Worm (Caenorhabditis elegans): Measurements from ENCODE around the gene fzy-1.

fzy-1 gene

DNA sequence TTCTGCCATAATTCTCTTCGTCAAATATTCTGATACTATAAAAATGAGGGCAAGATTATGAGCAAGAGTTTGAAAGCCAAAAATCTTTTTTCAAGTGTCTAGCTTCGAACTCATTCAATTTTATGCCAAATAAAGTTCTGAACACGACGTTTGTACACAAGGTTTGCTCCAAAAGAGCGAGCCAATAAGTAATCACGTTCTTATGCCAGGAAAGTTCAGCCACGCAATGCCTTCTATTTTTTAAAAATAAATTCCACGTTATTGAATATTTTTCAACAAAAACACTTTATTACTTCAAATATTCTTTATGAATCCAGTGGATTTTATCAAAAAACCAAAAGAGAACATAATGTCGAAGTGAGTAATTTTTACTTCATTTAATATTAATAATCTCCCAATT, 12.7 kb upstream of the fzy-1 start, which contains the start of gene nep-5:
nep-5 (plus strand) TSS at position 301 of the 400 bp plus-strand sequence.
- no peak for TF ChIP-seq him-1 (tag; optimal IDR thresholded peaks at IDR 0.05)

- no peak for TF ChIP-seq W03F9.2 (tag; optimal IDR thresholded peaks at IDR 0.05)
- no peak for TF ChIP-seq him-1 (tag; optimal IDR thresholded peaks at IDR 0.05)
- no peak for TF ChIP-seq dao-5 (tag; optimal IDR thresholded peaks at IDR 0.05)
Observed at ce11 chrII:5494405-5494804, 6.2 kb upstream of the fzy-1 start, which contains the start of gene F12A10.6. Gene F12A10.6, minus strand, starts transcription at chrII:5494505.

- TF ChIP-seq him-1 (tag; optimal IDR thresholded peaks at IDR 0.05): no peak
Observed at ce11 chrII:5496375-5496774, 4.2 kb upstream of the fzy-1 start, which contains the start of gene F12A10.1. Gene F12A10.1, plus strand, starts transcription at chrII:5496540.

DNA sequence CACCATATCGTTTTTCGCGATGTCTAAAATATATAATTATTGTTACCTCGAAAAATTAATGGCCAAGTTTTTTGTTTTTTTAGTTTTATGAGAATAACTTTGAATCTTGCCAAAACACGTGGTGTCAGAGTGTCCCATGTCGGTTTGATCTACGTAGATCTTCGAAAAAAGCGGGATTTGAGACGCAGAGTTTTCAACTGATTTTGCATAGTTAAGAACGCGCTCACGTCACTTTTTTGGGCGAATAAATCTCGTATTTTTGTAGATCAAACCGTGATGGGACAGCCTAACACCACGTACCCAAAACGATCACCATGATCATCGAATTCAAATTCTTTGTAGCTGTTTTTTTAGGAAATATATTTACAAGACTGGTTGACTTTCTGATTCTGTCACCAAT, 3.0 kb upstream of the fzy-1 start:
- TF ChIP-seq him-1 (tag; optimal IDR thresholded peaks at IDR 0.05) (no peak), W03F9.2 (tag; optimal IDR thresholded peaks at IDR 0.05) (no peak), dao-5 (tag; optimal IDR thresholded peaks at IDR 0.05) (no peak)

DNA sequence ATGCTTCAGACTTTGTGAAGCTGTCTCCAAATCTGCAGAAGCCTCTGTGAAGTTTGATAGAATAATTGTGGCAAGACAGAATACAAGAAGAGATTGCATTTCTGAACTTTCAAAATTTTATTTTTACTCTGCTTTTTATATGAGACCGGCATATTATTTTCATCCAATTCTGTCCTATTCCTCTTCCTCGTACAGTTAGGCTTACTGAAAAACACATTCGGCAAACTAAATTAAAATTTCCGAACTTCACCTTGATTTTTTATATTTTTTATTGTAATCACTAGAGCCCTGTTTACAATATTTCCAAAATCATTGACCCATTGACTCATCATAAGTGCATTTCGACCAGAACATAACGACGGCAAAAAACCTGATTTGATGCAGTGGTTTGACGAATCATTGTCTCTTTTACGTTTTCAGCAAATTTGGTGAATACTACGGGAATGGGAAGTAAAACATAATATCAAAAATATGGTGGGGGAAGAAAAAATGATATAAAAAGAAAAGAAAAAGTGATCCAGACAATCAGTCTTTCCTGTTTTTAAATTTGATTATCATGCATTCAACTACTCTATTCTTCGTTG, 2.3 kb upstream of the fzy-1 start, which contains the start of the genes suex-1 and F12A10.9:
suex-1 (minus strand) TSS at position 101 of the 584 bp plus-strand sequence.
F12A10.9 (plus strand) TSS at position 534 of the 584 bp plus-strand sequence.
- TF ChIP-seq dao-5 (tag; optimal IDR thresholded peaks at IDR 0.05) (no peak), W03F9.2 (tag; optimal IDR thresholded peaks at IDR 0.05) (no peak), him-1 (tag; optimal IDR thresholded peaks at IDR 0.05) (no peak)

DNA sequence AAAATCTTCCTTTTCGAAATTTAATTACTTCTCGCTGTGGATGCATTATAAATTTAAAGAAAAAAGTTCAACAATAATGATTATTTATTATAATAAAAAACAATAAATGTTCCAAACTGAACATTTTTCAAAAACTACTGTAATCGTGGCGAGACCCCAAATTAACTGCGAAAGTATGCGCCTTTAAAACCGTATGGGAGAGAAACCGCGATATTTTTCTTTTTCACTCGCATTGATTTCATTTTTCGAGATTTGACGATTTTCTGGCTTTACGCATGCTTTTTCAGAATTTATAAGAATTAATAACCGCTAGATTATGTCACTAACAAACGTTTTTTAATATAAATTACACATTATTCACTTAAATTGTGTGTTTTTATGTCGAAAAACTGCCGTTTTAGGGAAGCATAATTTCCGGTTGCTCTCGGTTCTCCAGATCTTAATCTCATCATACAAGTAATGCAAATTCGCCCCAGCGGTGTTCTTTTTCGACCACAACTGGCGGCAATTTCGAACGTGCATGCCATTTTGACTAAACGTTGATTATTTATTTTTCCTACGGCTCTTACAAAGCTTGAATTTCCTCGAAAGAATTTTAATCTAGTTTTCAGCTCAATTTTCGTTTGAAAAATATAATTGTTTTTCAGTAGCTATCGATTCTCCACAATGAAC, 552 bp downstream of the fzy-1 start, which contains the start of gene F12A10.8:
F12A10.8 (minus strand) TSS at position 79 of the 672 bp plus-strand sequence.
- TF ChIP-seq dao-5 (tag; optimal IDR thresholded peaks at IDR 0.05): no peak
- no peak for TF ChIP-seq W03F9.2 (tag; optimal IDR thresholded peaks at IDR 0.05)
- no peak for TF ChIP-seq him-1 (tag; optimal IDR thresholded peaks at IDR 0.05)

DNA sequence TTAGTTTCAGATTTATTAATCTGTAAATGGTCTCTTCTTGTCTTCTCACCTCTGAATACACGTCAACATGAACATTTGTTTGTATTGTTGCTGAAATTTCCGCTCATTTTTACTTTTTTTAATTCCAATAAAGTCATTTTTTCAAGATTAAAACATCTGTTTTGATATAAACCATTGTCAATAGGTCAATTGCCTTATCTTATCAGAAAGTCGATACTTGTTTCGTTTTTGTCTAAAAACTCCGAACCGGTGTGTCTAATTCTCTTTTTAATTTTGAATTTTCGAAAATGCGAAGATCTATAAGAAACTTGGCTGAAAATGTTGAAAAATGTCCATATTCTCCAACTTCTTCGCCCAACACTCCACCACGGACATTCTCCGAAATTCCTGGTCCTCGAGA, 3.2 kb downstream of the fzy-1 start, which contains the start of gene cyp-44A1:
cyp-44A1 (plus strand) TSS at position 285 of the 400 bp plus-strand sequence.
- TF ChIP-seq W03F9.2 (tag; optimal IDR thresholded peaks at IDR 0.05) (no peak), dao-5 (tag; optimal IDR thresholded peaks at IDR 0.05) (no peak), him-1 (tag; optimal IDR thresholded peaks at IDR 0.05) (no peak)

- TF ChIP-seq dao-5 (tag; optimal IDR thresholded peaks at IDR 0.05) (no peak), him-1 (tag; optimal IDR thresholded peaks at IDR 0.05) (no peak), W03F9.2 (tag; optimal IDR thresholded peaks at IDR 0.05) (no peak)
Observed at ce11 chrII:5505820-5506287, 5.3 kb downstream of the fzy-1 start, which contains the start of gene npp-24. Gene npp-24, plus strand, starts transcription at chrII:5505870.

DNA sequence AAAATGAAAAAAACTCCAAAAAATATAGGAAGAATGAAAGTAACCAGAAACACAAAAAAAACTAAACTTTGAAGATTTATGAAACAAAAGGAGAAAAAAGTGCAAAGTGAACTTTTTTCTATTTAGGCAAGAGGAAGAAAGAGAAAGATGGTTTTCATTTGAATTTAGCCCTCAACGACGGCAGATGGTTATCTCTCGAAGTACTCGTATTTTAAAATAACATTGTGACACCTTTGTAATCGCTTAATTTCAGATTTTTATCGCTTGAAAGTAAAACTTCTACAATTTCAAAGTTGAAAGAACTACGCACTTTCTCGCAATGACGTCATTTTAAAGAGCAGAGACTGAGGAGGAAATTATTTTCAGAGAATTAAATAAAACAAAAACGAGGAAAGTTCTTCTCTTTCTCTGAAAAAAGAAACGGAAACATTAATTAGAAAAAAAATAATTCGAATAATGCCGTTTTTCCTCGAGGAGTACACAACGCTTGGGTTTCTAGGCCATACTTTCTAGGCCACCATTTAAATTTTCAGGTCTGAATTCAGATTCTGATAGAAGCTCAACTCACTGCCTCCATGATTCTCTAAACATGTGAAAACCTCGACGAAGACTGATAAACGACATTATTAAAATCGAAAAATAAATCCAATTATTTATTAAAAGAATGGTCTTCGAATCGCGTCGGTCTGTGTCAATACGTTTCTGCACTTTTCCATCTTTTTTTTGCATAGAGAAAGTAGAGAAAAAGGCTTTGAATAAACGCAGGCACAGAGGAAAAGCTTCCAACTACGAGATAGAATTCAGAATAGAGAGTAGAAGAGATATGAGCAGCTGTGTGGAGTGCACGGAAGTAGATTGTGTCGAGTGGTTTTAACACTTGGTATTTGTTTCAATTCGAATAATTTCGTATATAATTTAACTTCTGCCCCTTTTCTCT, 11.1 kb downstream of the fzy-1 start:
- TF ChIP-seq W03F9.2 (tag; optimal IDR thresholded peaks at IDR 0.05): no peak
- TF ChIP-seq him-1 (tag; optimal IDR thresholded peaks at IDR 0.05): no peak
- no peak for TF ChIP-seq dao-5 (tag; optimal IDR thresholded peaks at IDR 0.05)

DNA sequence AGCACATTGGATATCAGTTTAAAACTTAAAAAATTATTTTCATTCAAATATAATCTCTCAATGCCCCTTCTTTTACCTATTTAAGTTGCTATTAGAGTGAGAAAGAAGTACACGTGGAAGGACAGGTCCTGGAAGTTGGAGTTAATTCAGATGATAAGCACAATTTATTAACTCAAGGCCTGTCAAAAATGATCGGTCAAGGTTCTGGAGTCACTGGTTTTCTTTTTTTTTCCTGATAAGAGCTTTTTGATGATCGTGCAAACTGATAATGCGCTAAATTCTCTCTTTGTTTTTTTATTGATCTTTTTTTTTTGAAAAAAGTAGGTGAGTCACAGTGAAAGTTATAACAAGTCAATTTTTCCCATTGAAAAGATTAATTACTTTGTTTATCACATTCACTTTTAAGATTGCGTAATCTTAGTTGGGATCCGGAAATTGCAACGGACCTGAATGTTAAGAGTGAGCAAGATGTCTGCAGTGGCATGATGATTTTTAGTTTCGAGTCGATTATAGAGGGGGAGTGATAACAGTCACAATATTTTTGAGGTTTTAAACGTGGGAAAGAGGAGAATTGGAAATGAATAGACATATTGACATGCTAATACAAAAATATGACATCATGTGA, 12.0 kb downstream of the fzy-1 start:
- TF ChIP-seq dao-5 (tag; optimal IDR thresholded peaks at IDR 0.05) (no peak), him-1 (tag; optimal IDR thresholded peaks at IDR 0.05) (no peak), W03F9.2 (tag; optimal IDR thresholded peaks at IDR 0.05) (no peak)

DNA sequence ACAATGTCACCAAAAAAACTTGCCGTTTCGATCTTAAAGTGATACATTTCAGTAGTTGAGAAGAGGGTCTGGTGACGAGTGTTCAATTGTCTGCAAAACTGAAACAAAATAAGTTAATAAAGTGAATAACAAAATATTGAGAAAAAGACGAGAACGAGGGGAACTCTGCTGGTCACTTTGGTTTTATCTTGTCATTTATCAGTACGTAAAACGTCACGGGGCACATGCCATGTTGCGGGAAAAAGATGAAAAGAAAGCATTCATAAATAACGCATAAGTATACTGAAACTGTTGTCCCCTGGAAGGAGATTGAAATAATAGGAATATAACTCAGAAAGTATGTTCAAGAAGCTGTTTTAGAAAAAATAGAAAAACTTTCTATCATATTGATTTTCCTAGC, 14.3 kb downstream of the fzy-1 start, which contains the start of gene sahd-1:
sahd-1 (minus strand) TSS at position 100 of the 400 bp plus-strand sequence.
- TF ChIP-seq him-1 (tag; optimal IDR thresholded peaks at IDR 0.05) (no peak), dao-5 (tag; optimal IDR thresholded peaks at IDR 0.05) (no peak), W03F9.2 (tag; optimal IDR thresholded peaks at IDR 0.05) (no peak)

DNA sequence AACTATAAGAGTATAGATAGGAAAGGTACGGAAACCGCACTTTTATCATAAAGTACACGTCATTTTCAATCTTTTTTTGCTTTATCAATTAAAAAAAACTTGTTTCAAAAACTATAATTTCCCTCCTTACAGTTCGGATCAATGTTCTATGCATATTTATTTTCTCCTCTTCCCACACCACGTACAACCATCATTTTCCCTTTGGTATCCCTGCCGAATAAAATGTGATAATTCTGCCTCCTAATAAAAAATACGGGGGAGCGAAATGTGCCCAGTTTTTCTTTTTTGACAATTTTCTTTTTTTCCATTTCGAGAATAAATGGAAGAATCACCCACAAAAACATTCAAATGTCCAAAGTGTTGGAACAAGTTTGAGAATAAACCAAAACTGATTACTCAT, 15.0 kb downstream of the fzy-1 start, which contains the start of gene ZK177.3:
ZK177.3 (plus strand) TSS at position 301 of the 400 bp plus-strand sequence.
- no peak for TF ChIP-seq dao-5 (tag; optimal IDR thresholded peaks at IDR 0.05)
- no peak for TF ChIP-seq W03F9.2 (tag; optimal IDR thresholded peaks at IDR 0.05)
- TF ChIP-seq him-1 (tag; optimal IDR thresholded peaks at IDR 0.05): no peak

DNA sequence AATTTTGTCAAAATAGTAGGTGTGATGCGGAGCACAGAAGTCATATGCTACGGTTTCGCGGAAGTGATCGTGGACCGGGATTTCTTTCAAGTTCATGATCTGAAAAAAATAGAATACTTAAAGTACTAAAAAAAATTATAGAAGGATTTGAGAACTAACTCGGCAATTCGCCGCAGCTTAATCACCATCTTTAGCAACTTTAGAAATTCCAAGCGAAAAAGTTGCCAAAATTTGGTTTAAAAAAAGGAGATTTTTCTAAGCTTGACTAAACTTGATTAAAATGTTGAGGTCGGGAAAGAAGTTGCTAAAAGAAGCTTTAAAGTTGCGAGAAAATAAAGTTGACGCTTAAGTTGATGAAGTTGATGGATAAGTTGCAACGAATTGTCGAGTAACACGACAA, 17.1 kb downstream of the fzy-1 start, which contains the start of gene ZK177.9:
ZK177.9 (minus strand) TSS at position 101 of the 400 bp plus-strand sequence.
- TF ChIP-seq dao-5 (tag; optimal IDR thresholded peaks at IDR 0.05) (no peak), him-1 (tag; optimal IDR thresholded peaks at IDR 0.05) (no peak), W03F9.2 (tag; optimal IDR thresholded peaks at IDR 0.05) (no peak)
